Worm (Caenorhabditis elegans) whole organism, late embryonic: ENCODE results near the gene cwn-2.

Experiments
- C08G9.2 ChIP-seq: sonication (generic microtip); optimal IDR thresholded peaks from 2 replicates; lab custom pipeline; 2016; ENCODE audit warnings: mild to moderate bottlenecking, missing genetic modification characterization, moderate library complexity, missing compliant biosample characterization
- F13H6.1 ChIP-seq: sonication (generic microtip); optimal IDR thresholded peaks from 2 replicates; lab custom pipeline; 2016; ENCODE audit warnings: missing genetic modification characterization, missing compliant biosample characterization
- K09A11.1 ChIP-seq: sonication (generic microtip); optimal IDR thresholded peaks from 2 replicates; lab custom pipeline; 2017; ENCODE audit warnings: antibody characterized with exemption, mild to moderate bottlenecking, missing genetic modification characterization, missing compliant biosample characterization; ENCODE audit not compliant: insufficient read depth
- Y22D7AL.16 ChIP-seq: sonication (generic microtip); optimal IDR thresholded peaks from 2 replicates; lab custom pipeline; 2016; ENCODE audit warnings: missing genetic modification characterization, missing compliant biosample characterization
- ceh-18 ChIP-seq: sonication (generic microtip); optimal IDR thresholded peaks from 2 replicates; lab custom pipeline; 2016; ENCODE audit warnings: missing genetic modification characterization, missing compliant biosample characterization
- ceh-19 ChIP-seq: fragments of 200-800 bp; sonication (Bioruptor generic); optimal IDR thresholded peaks from 2 replicates; lab custom pipeline; 2018; ENCODE audit warnings: mild to moderate bottlenecking, missing genetic modification characterization, missing compliant biosample characterization
- ceh-30 ChIP-seq: fragments of 150-350 bp; optimal IDR thresholded peaks from 2 replicates; lab custom pipeline; 2014; ENCODE audit warnings: missing biosample characterization, missing genetic modification characterization
- ceh-31 ChIP-seq: sonication (generic microtip); optimal IDR thresholded peaks from 2 replicates; lab custom pipeline; 2016; ENCODE audit warnings: missing genetic modification characterization, missing compliant biosample characterization
- ceh-34 ChIP-seq: sonication (generic microtip); optimal IDR thresholded peaks from 2 replicates; lab custom pipeline; 2016; ENCODE audit warnings: mild to moderate bottlenecking, missing genetic modification characterization, missing compliant biosample characterization
- ceh-45 ChIP-seq: fragments of 200-800 bp; sonication (Bioruptor generic); IDR thresholded peaks from 2 replicates; pipeline ENCODE4 v1.3.6; 2022; ENCODE audit warnings: missing genetic modification reagents, missing genetic modification characterization, missing compliant biosample characterization
- ceh-48 ChIP-seq: sonication (generic microtip); optimal IDR thresholded peaks from 2 replicates; lab custom pipeline; 2016; ENCODE audit warnings: missing genetic modification characterization, inconsistent platforms, missing compliant biosample characterization
- ceh-6 ChIP-seq: fragments of 200-800 bp; sonication (Bioruptor generic); optimal IDR thresholded peaks from 2 replicates; lab custom pipeline; 2018; ENCODE audit warnings: mild to moderate bottlenecking, missing genetic modification characterization, missing compliant biosample characterization
- che-1 ChIP-seq: sonication (generic microtip); optimal IDR thresholded peaks from 2 replicates; lab custom pipeline; 2016; ENCODE audit warnings: mild to moderate bottlenecking, missing genetic modification characterization, missing compliant biosample characterization
- dmd-4 ChIP-seq: sonication (generic microtip); optimal IDR thresholded peaks from 2 replicates; lab custom pipeline; 2016; ENCODE audit warnings: borderline replicate concordance, missing genetic modification characterization, missing compliant biosample characterization
- dve-1 ChIP-seq: sonication (generic microtip); optimal IDR thresholded peaks from 2 replicates; lab custom pipeline; 2017; ENCODE audit warnings: antibody characterized with exemption, mild to moderate bottlenecking, missing genetic modification characterization, missing compliant biosample characterization
- elt-4 ChIP-seq: sonication (generic microtip); optimal IDR thresholded peaks from 2 replicates; lab custom pipeline; 2016; ENCODE audit warnings: missing genetic modification characterization, missing compliant biosample characterization
- eyg-1 ChIP-seq: sonication (generic microtip); optimal IDR thresholded peaks from 2 replicates; lab custom pipeline; 2016; ENCODE audit warnings: missing genotype, missing genetic modification characterization, missing compliant biosample characterization
- fkh-10 ChIP-seq: fragments of 150-350 bp; optimal IDR thresholded peaks from 2 replicates; lab custom pipeline; 2014; ENCODE audit warnings: missing biosample characterization, missing genetic modification reagents, missing genetic modification characterization
- fkh-6 ChIP-seq: sonication (generic microtip); optimal IDR thresholded peaks from 2 replicates; lab custom pipeline; 2016; ENCODE audit warnings: missing genetic modification characterization, missing compliant biosample characterization
- gmeb-2 ChIP-seq: sonication (generic microtip); optimal IDR thresholded peaks from 2 replicates; lab custom pipeline; 2016; ENCODE audit warnings: missing genetic modification characterization, inconsistent platforms, missing compliant biosample characterization
- hlh-15 ChIP-seq: sonication (generic microtip); optimal IDR thresholded peaks from 2 replicates; lab custom pipeline; 2016; ENCODE audit warnings: missing genetic modification characterization, missing compliant biosample characterization
- hlh-8 ChIP-seq: sonication (generic microtip); optimal IDR thresholded peaks from 2 replicates; lab custom pipeline; 2016; ENCODE audit warnings: missing genotype, missing genetic modification characterization, missing compliant biosample characterization
- madf-2 ChIP-seq: sonication (generic microtip); optimal IDR thresholded peaks from 2 replicates; lab custom pipeline; 2017; ENCODE audit warnings: missing genetic modification characterization, missing compliant biosample characterization
- odd-2 ChIP-seq: sonication (generic microtip); optimal IDR thresholded peaks from 2 replicates; lab custom pipeline; 2017; ENCODE audit warnings: antibody characterized with exemption, mild to moderate bottlenecking, missing genetic modification characterization, missing compliant biosample characterization
- pat-9 ChIP-seq: fragments of 200-800 bp; sonication (Bioruptor generic); optimal IDR thresholded peaks from 2 replicates; lab custom pipeline; 2018; ENCODE audit warnings: mild to moderate bottlenecking, missing genetic modification characterization, moderate library complexity, missing compliant biosample characterization
- pax-1 ChIP-seq: fragments of 150-350 bp; optimal IDR thresholded peaks from 2 replicates; lab custom pipeline; 2014; ENCODE audit warnings: missing biosample characterization, missing genetic modification characterization
- pha-2 ChIP-seq: sonication (generic microtip); optimal IDR thresholded peaks from 2 replicates; lab custom pipeline; 2017; ENCODE audit warnings: mild to moderate bottlenecking, missing genetic modification characterization, missing compliant biosample characterization
- pha-4 ChIP-seq: fragments of 150-350 bp; optimal IDR thresholded peaks from 2 replicates; lab custom pipeline; 2018; ENCODE audit warnings: missing biosample characterization, missing genetic modification reagents, missing genetic modification characterization
- pqm-1 ChIP-seq: sonication (generic microtip); optimal IDR thresholded peaks from 2 replicates; lab custom pipeline; 2016; ENCODE audit warnings: missing genetic modification characterization, missing compliant biosample characterization
- pros-1 ChIP-seq: fragments of 150-350 bp; optimal IDR thresholded peaks from 2 replicates; lab custom pipeline; 2014; ENCODE audit warnings: missing biosample characterization, missing genetic modification reagents, missing genetic modification characterization
- rnt-1 ChIP-seq: sonication (generic microtip); optimal IDR thresholded peaks from 2 replicates; lab custom pipeline; 2016; ENCODE audit warnings: missing genetic modification characterization, missing compliant biosample characterization
- syd-9 ChIP-seq: sonication (generic microtip); optimal IDR thresholded peaks from 2 replicates; lab custom pipeline; 2016; ENCODE audit warnings: mild to moderate bottlenecking, missing genetic modification characterization, moderate library complexity, missing compliant biosample characterization
- tbx-2 ChIP-seq: sonication (generic microtip); optimal IDR thresholded peaks from 2 replicates; lab custom pipeline; 2016; ENCODE audit warnings: missing genetic modification characterization, missing compliant biosample characterization
- tbx-7 ChIP-seq: sonication (generic microtip); optimal IDR thresholded peaks from 2 replicates; lab custom pipeline; 2016; ENCODE audit warnings: missing genotype, missing genetic modification characterization, missing compliant biosample characterization
- unc-3 ChIP-seq, 2 experiments: fragments of 200-800 bp in 1 of 2; sonication (Bioruptor generic) in 1 of 2; sonication (generic microtip) in 1 of 2; conservative IDR thresholded peaks in 1 of 2; optimal IDR thresholded peaks in 1 of 2; 2 replicates each; pipeline versions ENCODE4 v1.3.6 to Lab custom; 2016 to 2022; ENCODE audit warnings: missing compliant biosample characterization in 2 of 2, missing genetic modification characterization in 2 of 2, missing genetic modification reagents in 1 of 2
- unc-55 ChIP-seq: sonication (generic microtip); optimal IDR thresholded peaks from 2 replicates; lab custom pipeline; 2017; ENCODE audit warnings: missing biosample characterization, missing genetic modification reagents, missing genetic modification characterization
- zip-5 ChIP-seq: sonication (generic microtip); optimal IDR thresholded peaks from 2 replicates; lab custom pipeline; 2016; ENCODE audit warnings: missing genetic modification characterization, missing compliant biosample characterization
- ztf-16 ChIP-seq: sonication (generic microtip); optimal IDR thresholded peaks from 2 replicates; lab custom pipeline; 2017; ENCODE audit warnings: missing genetic modification characterization, missing compliant biosample characterization

The cwn-2 gene

DNA sequence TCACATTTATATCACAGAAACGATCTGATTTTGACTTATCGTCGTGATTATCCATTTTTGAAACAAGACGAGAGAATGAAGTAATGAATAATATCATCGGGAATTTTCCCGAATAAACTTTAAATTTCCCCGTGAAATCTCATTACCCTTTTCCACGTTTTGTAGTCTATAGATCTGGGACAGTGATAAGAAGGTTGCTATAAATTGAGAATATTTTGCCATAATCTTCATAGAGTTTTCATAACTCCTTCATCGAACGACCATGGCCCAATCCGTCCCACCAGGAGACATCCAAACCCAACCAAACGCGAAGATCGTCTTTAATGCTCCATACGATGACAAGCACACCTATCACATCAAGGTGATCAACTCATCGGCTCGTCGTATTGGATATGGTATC is 27.6 kb downstream of the cwn-2 start, which contains the start of the genes C04G2.5 and msp-36:
TSS of gene C04G2.5 (minus strand) at position 101 of the 400 bp plus-strand sequence.
TSS of gene msp-36 (plus strand) at position 263 of the 400 bp plus-strand sequence.
- no peak for TF ChIP-seq dve-1 (tag; lab: Kevin White, UChicago)
- TF ChIP-seq ceh-30 (tag; lab: Kevin White, UChicago) = no peak
- TF ChIP-seq elt-4 (tag; lab: Kevin White, UChicago) = no peak
- TF ChIP-seq ceh-48 (tag; lab: Kevin White, UChicago) = no peak
- no peak for TF ChIP-seq fkh-10 (GFP tag; lab: Kevin White, UChicago)
- TF ChIP-seq tbx-2 (tag; lab: Kevin White, UChicago) = no peak
- TF ChIP-seq syd-9 = no peak
- TF ChIP-seq pax-1 (tag; lab: Kevin White, UChicago) = no peak
- TF ChIP-seq fkh-6 = no peak
- TF ChIP-seq, all 69 proteins: peak for 0

DNA sequence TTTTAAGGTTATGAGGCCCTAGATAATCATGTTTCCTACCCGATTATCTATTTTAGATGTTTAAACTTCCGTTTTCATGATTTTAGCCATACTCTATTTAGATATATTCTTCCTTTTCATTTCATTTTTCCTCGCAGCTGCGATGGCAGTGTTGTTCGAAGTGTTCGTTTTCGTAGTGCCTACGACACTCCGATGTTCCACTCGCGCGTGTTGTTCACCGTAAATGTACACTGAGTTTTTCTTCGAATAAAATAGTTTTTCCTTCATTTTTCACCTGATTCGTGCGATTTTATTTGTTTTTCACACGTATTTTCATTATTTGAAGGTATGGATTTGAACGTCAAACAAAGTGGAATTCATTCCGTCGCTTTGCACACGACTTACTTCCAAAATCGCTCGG is 29.3 kb downstream of the cwn-2 start, which contains the start of gene dis-3:
TSS of gene dis-3 (plus strand) at position 322 of the 400 bp plus-strand sequence.
- no peak for TF ChIP-seq K09A11.1 (tag; lab: Kevin White, UChicago)
- TF ChIP-seq tbx-7 (tag; lab: Kevin White, UChicago) = no peak
- no peak for TF ChIP-seq pha-2 (tag; lab: Kevin White, UChicago)
- TF ChIP-seq rnt-1 (tag; lab: Kevin White, UChicago) = no peak
- no peak for TF ChIP-seq fkh-10 (GFP tag; lab: Kevin White, UChicago)
- no peak for TF ChIP-seq che-1
- TF ChIP-seq hlh-15 = no peak
- no peak for TF ChIP-seq pha-4 (tag; lab: Kevin White, UChicago)

DNA sequence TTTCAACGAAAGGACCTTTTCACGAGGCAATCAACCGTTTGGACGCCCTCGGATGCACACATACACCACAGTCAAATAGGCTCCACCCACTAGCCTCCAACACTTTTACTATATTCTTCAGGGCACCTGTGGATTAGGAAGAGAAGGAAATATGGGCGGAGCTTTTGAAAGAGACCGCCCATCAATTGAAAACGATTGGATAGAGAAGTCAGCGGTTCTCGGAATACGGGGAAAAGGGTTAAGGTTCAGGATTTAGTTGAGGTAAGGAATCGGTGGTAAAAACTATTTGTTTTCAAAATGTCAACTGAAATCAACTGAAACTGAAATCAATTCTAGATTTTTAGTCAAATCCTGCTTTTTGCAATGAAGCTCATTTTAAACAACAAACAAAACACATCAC is 42.8 kb downstream of the cwn-2 start, which contains the start of gene egl-38:
TSS of gene egl-38 (minus strand) at position 101 of the 400 bp plus-strand sequence.
- TF ChIP-seq hlh-8 (tag; lab: Kevin White, UChicago) (no peak), che-1 (no peak), ceh-45 (GFP tag; lab: Robert Waterston, UW) (no peak), madf-2 (tag; lab: Kevin White, UChicago) (no peak), unc-55 (GFP tag; lab: Kevin White, UChicago) (no peak), pros-1 (no peak), dmd-4 (tag; lab: Kevin White, UChicago) (no peak), ceh-18 (no peak), tbx-2 (tag; lab: Kevin White, UChicago) (no peak), zip-5 (tag; lab: Kevin White, UChicago) (no peak), pqm-1 (tag; lab: Kevin White, UChicago) (no peak), eyg-1 (tag; lab: Kevin White, UChicago) (no peak)

DNA sequence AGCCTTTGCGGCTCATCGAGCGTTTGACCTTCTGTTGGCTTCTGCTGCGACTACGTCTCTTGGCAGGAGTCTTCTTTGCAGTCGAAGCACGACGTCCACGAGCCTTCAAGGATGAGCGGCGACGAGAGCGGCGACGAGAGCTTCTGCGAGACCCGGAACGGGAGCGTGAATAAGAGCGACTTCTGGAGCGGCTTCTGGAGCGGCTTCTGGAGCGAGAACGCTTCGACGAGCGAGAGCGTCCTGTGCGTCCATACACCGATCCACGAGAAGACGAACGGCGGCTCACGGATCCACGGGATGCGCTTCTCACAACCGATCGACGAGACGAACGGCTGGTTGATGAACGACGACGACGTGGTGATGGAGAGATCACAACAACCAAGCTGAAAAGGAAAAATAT is 43.3 kb downstream of the cwn-2 start:
- TF ChIP-seq F13H6.1 (tag; lab: Kevin White, UChicago) (no peak), ceh-34 (tag; lab: Kevin White, UChicago) (no peak), hlh-8 (tag; lab: Kevin White, UChicago) (no peak), unc-3 (GFP tag; conservative IDR thresholded peaks at IDR 0.05; lab: Robert Waterston, UW) (no peak), unc-3 (tag; optimal IDR thresholded peaks at IDR 0.05; lab: Kevin White, UChicago) (no peak), pat-9 (tag; lab: Kevin White, UChicago) (no peak), ztf-16 (no peak), C08G9.2 (tag; lab: Kevin White, UChicago) (no peak), ceh-18 (no peak), elt-4 (tag; lab: Kevin White, UChicago) (no peak), che-1 (no peak), ceh-31 (tag; lab: Kevin White, UChicago) (no peak), zip-5 (tag; lab: Kevin White, UChicago) (no peak), gmeb-2 (tag; lab: Kevin White, UChicago) (no peak), ceh-30 (tag; lab: Kevin White, UChicago) (no peak), odd-2 (no peak), ceh-19 (GFP tag; lab: Kevin White, UChicago) (no peak), ceh-48 (tag; lab: Kevin White, UChicago) (no peak), Y22D7AL.16 (tag; lab: Kevin White, UChicago) (no peak), ceh-6 (no peak)
